Worm (Caenorhabditis elegans): ENCODE results near the gene daf-42.

The daf-42 gene

DNA sequence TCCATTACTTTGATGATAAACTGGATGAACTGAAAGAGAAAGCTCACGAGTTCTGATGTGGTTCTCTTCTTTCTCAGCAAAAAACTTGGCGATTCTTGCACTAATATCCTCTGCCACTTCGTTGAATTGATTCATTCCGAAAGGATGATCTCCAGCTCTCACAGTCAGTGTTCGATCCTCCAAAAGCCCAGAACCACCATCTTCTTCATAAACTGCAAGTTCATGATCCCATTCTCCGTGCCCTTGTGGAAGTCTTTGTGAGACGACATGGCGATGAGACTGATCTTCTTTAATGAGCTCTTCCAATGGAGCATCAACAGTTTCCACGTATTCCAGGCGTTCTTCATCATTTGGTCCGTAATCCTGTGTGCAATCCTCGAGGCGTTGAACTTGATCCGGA is 21.7 kb downstream of the daf-42 start:
- TF ChIP-seq unc-86 (tag; optimal IDR thresholded peaks at IDR 0.05), result no peak

DNA sequence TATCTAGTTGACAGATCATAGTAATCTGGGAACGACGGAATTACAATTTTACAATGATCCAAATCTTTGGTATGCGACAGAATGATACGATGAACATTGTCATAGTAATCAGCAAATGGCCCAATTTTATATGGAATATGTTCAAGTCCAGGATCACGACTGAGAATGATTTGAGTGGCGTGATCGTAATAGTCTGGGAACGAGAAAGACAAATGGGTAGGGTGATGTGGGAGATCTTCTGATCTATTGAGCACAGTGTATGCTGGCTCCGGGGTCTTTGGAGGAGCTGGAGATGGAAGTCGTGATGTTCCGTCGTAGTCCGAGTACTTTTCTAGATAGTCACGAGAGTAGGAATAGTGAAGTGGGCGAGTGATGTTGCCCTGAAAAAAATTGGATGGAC is 22.7 kb downstream of the daf-42 start:
- no peak for TF ChIP-seq ceh-34 (tag; optimal IDR thresholded peaks at IDR 0.05)
- no peak for TF ChIP-seq hlh-30 (tag; optimal IDR thresholded peaks at IDR 0.05; ENCODE audit: insufficient read depth)
- no peak for TF ChIP-seq sox-2 (GFP tag; IDR thresholded peaks at IDR 0.05)
- TF ChIP-seq odd-2 (tag; optimal IDR thresholded peaks at IDR 0.05), result no peak
- no peak for TF ChIP-seq tbx-2 (tag; optimal IDR thresholded peaks at IDR 0.05)
- TF ChIP-seq ceh-24 (tag; optimal IDR thresholded peaks at IDR 0.05), result no peak
- TF ChIP-seq pat-9 (tag; optimal IDR thresholded peaks at IDR 0.05), result no peak
- no peak for TF ChIP-seq mec-3 (tag; optimal IDR thresholded peaks at IDR 0.05; ENCODE audit: borderline replicate concordance)
- no peak for TF ChIP-seq hlh-6 (tag; optimal IDR thresholded peaks at IDR 0.05)
- no peak for TF ChIP-seq Y22D7AL.16 (tag; optimal IDR thresholded peaks at IDR 0.05)
- TF ChIP-seq unc-42 (tag; optimal IDR thresholded peaks at IDR 0.05), result no peak
- TF ChIP-seq eyg-1 (tag; optimal IDR thresholded peaks at IDR 0.05), result no peak
- TF ChIP-seq pha-4 (tag; optimal IDR thresholded peaks at IDR 0.05), result no peak
- no peak for TF ChIP-seq C38D4.7 (GFP tag; optimal IDR thresholded peaks at IDR 0.05)
- TF ChIP-seq gmeb-2 (tag; optimal IDR thresholded peaks at IDR 0.05), result no peak
- TF ChIP-seq hlh-13 (GFP tag; optimal IDR thresholded peaks at IDR 0.05), result no peak
- TF ChIP-seq lin-11 (tag; optimal IDR thresholded peaks at IDR 0.05), result no peak

DNA sequence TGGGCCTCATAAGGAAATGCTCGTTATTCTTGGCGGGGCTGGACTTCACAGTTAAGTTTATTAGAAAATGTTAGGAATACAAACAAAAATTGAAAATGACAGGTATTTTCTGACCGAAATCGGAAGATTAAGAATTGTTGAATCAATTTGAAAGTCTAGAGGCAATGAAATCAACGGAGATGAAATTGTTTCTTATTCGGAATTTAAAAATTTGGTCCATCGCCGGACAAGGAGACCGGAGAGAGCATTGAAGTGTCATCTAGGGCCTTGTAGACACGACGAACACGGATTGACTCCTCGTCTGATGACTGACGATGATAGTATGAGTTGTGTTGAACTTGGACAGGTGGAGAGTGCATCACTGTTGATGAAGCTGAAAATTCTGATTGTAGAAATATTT is 26.0 kb downstream of the daf-42 start:
- TF ChIP-seq ceh-48 (tag; optimal IDR thresholded peaks at IDR 0.05), result no peak
- TF ChIP-seq unc-86 (tag; optimal IDR thresholded peaks at IDR 0.05), result no peak
- no peak for TF ChIP-seq mec-3 (tag; optimal IDR thresholded peaks at IDR 0.05; ENCODE audit: borderline replicate concordance)
- TF ChIP-seq ceh-22 (tag; optimal IDR thresholded peaks at IDR 0.05), result no peak
- TF ChIP-seq unc-3 (GFP tag; conservative IDR thresholded peaks at IDR 0.05), result no peak
- no peak for TF ChIP-seq unc-3 (tag; optimal IDR thresholded peaks at IDR 0.05)
- TF ChIP-seq ceh-30 (tag; optimal IDR thresholded peaks at IDR 0.05), result no peak
- no peak for TF ChIP-seq ttx-3 (tag; optimal IDR thresholded peaks at IDR 0.05)

DNA sequence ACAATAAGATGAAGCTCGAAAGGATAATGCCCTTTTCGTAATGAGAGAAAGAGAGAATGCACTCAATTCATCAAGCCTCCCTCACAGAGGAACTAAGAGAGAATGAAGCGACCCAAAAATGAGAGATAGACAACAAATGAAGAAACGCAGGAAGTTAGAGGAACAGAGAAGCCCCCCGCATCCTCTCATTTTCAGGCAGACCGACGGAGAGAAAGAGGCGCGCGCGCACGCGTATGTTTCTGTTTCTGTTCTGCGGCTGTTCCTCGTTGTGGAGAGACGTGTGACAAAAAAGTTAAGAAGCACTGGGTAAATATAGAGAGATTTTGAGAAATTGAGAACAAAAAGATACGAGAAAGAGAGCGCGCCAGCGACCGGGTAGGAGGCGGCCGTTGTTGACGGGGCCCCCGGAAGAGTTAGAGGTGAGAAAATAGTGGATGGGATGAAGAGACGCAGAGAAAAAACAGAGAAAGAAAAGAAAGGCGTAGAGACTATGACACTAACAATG is 26.7 kb downstream of the daf-42 start:
- no peak for TF ChIP-seq gmeb-2 (tag; optimal IDR thresholded peaks at IDR 0.05)
- no peak for TF ChIP-seq odd-2 (tag; optimal IDR thresholded peaks at IDR 0.05)
- TF ChIP-seq pros-1 (tag; optimal IDR thresholded peaks at IDR 0.05), result peak; percentile 96
- no peak for TF ChIP-seq pha-2 (tag; optimal IDR thresholded peaks at IDR 0.05)
- no peak for TF ChIP-seq hlh-13 (GFP tag; optimal IDR thresholded peaks at IDR 0.05)
- TF ChIP-seq unc-55 (GFP tag; optimal IDR thresholded peaks at IDR 0.05), result peak; percentile 69
- TF ChIP-seq nhr-11 (tag; optimal IDR thresholded peaks at IDR 0.05), result no peak
- peak; percentile 81 for TF ChIP-seq nfya-1 (tag; optimal IDR thresholded peaks at IDR 0.05)
- TF ChIP-seq madf-2 (tag; optimal IDR thresholded peaks at IDR 0.05), result no peak
- peak; percentile 81 for TF ChIP-seq rnt-1 (tag; optimal IDR thresholded peaks at IDR 0.05)
- TF ChIP-seq tbx-2 (tag; optimal IDR thresholded peaks at IDR 0.05), result peak; percentile 82
- TF ChIP-seq ceh-18 (tag; optimal IDR thresholded peaks at IDR 0.05), result peak; percentile 79
- TF ChIP-seq unc-3 (GFP tag; conservative IDR thresholded peaks at IDR 0.05), result no peak
- TF ChIP-seq unc-3 (tag; optimal IDR thresholded peaks at IDR 0.05), result no peak
- TF ChIP-seq sox-2 (GFP tag; IDR thresholded peaks at IDR 0.05), result no peak
- peak; percentile 16 for TF ChIP-seq C08G9.2 (tag; optimal IDR thresholded peaks at IDR 0.05)
- no peak for TF ChIP-seq ceh-22 (tag; optimal IDR thresholded peaks at IDR 0.05)
- TF ChIP-seq hlh-6 (tag; optimal IDR thresholded peaks at IDR 0.05), result peak; percentile 1
- TF ChIP-seq elt-2 (tag; optimal IDR thresholded peaks at IDR 0.05), result peak; percentile 27
- TF ChIP-seq ceh-31 (tag; optimal IDR thresholded peaks at IDR 0.05), result peak; percentile 89
- TF ChIP-seq F13H6.1 (tag; optimal IDR thresholded peaks at IDR 0.05), result peak; percentile 53
- no peak for TF ChIP-seq Y22D7AL.16 (tag; optimal IDR thresholded peaks at IDR 0.05)
- no peak for TF ChIP-seq sdc-2 (tag; optimal IDR thresholded peaks at IDR 0.05)
- no peak for TF ChIP-seq tbx-7 (tag; optimal IDR thresholded peaks at IDR 0.05)
- TF ChIP-seq ama-1 (optimal IDR thresholded peaks at IDR 0.05), result no peak
- peak; percentile 38 for TF ChIP-seq ets-4 (tag; optimal IDR thresholded peaks at IDR 0.05)
- no peak for TF ChIP-seq pag-3 (tag; optimal IDR thresholded peaks at IDR 0.05; ENCODE audit: borderline replicate concordance)
- no peak for TF ChIP-seq ceh-6 (GFP tag; optimal IDR thresholded peaks at IDR 0.05)
- no peak for TF ChIP-seq T23F11.4 (GFP tag; optimal IDR thresholded peaks at IDR 0.05)
- no peak for TF ChIP-seq dve-1 (tag; optimal IDR thresholded peaks at IDR 0.05)
- peak; percentile 52 for TF ChIP-seq hlh-30 (tag; optimal IDR thresholded peaks at IDR 0.05; ENCODE audit: insufficient read depth)
- peak; percentile 29 for TF ChIP-seq ceh-2 (tag; optimal IDR thresholded peaks at IDR 0.05)
- TF ChIP-seq ref-2 (tag; optimal IDR thresholded peaks at IDR 0.05), result peak; percentile 67
- peak; percentile 60 for TF ChIP-seq pat-9 (tag; optimal IDR thresholded peaks at IDR 0.05)

All from whole organism, late embryonic.